Worm (Caenorhabditis elegans) whole organism, L4 larva: ENCODE data around the gene F09E10.5.
"Not testable (repeated sequence)": the region's sequence is repeated elsewhere in the genome, so short reads cannot be mapped to it uniquely, and the experiment has no call there.

Experiments
- ZK546.5 ChIP-seq, 2 experiments: sonication (generic microtip); optimal IDR thresholded peaks; 2 replicates each; lab custom pipeline; 2017; ENCODE audit warnings: missing biosample characterization in 2 of 2, missing genetic modification characterization in 2 of 2
- aly-2 ChIP-seq: sonication (generic microtip); optimal IDR thresholded peaks from 2 replicates; lab custom pipeline; 2018; ENCODE audit warnings: missing biosample characterization, missing genetic modification characterization
- duxl-1 ChIP-seq: sonication (generic microtip); optimal IDR thresholded peaks from 2 replicates; lab custom pipeline; 2016; ENCODE audit warnings: mild to moderate bottlenecking, missing genetic modification characterization, moderate library complexity, missing compliant biosample characterization; ENCODE audit not compliant: poor library complexity
- spr-3 ChIP-seq: fragments of 200-800 bp; sonication (Bioruptor generic); optimal IDR thresholded peaks from 2 replicates; lab custom pipeline; 2018; ENCODE audit warnings: mild to moderate bottlenecking, missing genetic modification characterization, missing compliant biosample characterization
- unc-39 ChIP-seq: sonication (generic microtip); optimal IDR thresholded peaks from 2 replicates; lab custom pipeline; 2017; ENCODE audit warnings: missing biosample characterization, missing genetic modification characterization

DNA sequence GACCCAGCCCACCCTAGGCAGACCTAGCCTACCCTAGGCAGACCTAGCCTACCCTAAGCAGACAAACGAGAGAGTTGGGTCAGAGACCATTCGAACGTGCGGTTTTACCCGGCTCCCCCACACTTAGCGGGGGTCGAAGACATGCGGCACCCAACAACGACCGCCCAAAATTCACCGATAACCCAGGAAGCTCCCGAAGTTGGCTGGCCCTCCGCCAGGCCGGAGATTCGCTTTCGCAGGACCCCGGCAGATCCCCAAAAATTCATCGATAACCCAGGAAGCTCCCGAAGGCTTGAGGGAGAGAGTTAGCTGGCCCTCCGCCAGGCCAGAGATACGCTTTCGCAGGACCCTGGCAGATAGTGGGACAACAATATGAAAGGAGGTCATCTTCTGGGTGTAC lies 14.8 kb upstream of the F09E10.5 start:
- not testable (repeated sequence) for TF ChIP-seq aly-2 (tag; lab: Kevin White, UChicago); unc-39 (tag; lab: Kevin White, UChicago); spr-3 (GFP tag; lab: Kevin White, UChicago); ZK546.5 (tag; optimal IDR thresholded peaks at IDR 0.05; lab: Kevin White, UChicago); duxl-1 (tag; lab: Kevin White, UChicago)
